Worm (Caenorhabditis elegans) whole organism, young adult: Measurements from ENCODE around the gene ceh-32.

ENCODE experiments used
- B0261.1 ChIP-seq: sonication (generic microtip); optimal IDR thresholded peaks from 2 replicates; lab custom pipeline; 2016; ENCODE audit warnings: mild to moderate bottlenecking, missing genetic modification characterization, moderate library complexity, missing compliant biosample characterization
- F10E7.11 ChIP-seq: sonication (generic microtip); optimal IDR thresholded peaks from 2 replicates; lab custom pipeline; 2017; ENCODE audit warnings: mild to moderate bottlenecking, missing genetic modification characterization, moderate library complexity, missing compliant biosample characterization
- F49E8.2 ChIP-seq: sonication (generic microtip); optimal IDR thresholded peaks from 3 replicates; lab custom pipeline; 2017; ENCODE audit warnings: missing genetic modification characterization, mild to moderate bottlenecking, missing compliant biosample characterization, antibody characterized with exemption, moderate library complexity; ENCODE audit not compliant: insufficient read depth
- F55B11.4 ChIP-seq: sonication (generic microtip); optimal IDR thresholded peaks from 2 replicates; lab custom pipeline; 2016; ENCODE audit warnings: missing compliant biosample characterization, missing genetic modification characterization, borderline replicate concordance; ENCODE audit not compliant: insufficient read depth
- F57A8.1 ChIP-seq: fragments of 200-800 bp; sonication (Bioruptor generic); optimal IDR thresholded peaks from 2 replicates; lab custom pipeline; 2018; ENCODE audit warnings: mild to moderate bottlenecking, missing genetic modification characterization, moderate library complexity, missing compliant biosample characterization
- K11D2.4 ChIP-seq: fragments of 200-800 bp; sonication (Bioruptor generic); IDR thresholded peaks from 2 replicates; pipeline ENCODE4 v1.3.6; 2022; ENCODE audit warnings: missing genetic modification reagents, missing genetic modification characterization, missing compliant biosample characterization
- Y67H2A.10 ChIP-seq: fragments of 200-800 bp; sonication (Bioruptor generic); conservative IDR thresholded peaks from 2 replicates; pipeline ENCODE4 v1.3.6; 2022; ENCODE audit warnings: missing genetic modification reagents, missing genetic modification characterization, missing compliant biosample characterization
- ZK185.1 ChIP-seq: sonication (generic microtip); optimal IDR thresholded peaks from 2 replicates; lab custom pipeline; 2016; ENCODE audit warnings: mild to moderate bottlenecking, missing genetic modification characterization, missing compliant biosample characterization; ENCODE audit not compliant: poor library complexity, severe bottlenecking
- bed-2 ChIP-seq: fragments of 200-800 bp; sonication (Bioruptor generic); IDR thresholded peaks from 2 replicates; pipeline ENCODE4 v1.3.6; 2022; ENCODE audit warnings: missing genetic modification reagents, missing genetic modification characterization, missing compliant biosample characterization
- ccch-3 ChIP-seq: fragments of 200-800 bp; sonication (Bioruptor generic); optimal IDR thresholded peaks from 2 replicates; lab custom pipeline; 2018; ENCODE audit warnings: mild to moderate bottlenecking, missing genetic modification characterization, missing compliant biosample characterization
- cebp-1 ChIP-seq, 2 experiments: fragments of 200-800 bp in 1 of 2; sonication (Bioruptor generic) in 1 of 2; sonication (generic microtip) in 1 of 2; IDR thresholded peaks in 1 of 2; optimal IDR thresholded peaks in 1 of 2; 2 replicates each; pipeline versions ENCODE4 v1.3.6 to Lab custom; 2017 to 2022; ENCODE audit warnings: missing compliant biosample characterization in 2 of 2, missing genetic modification characterization in 2 of 2, mild to moderate bottlenecking in 1 of 2, missing genetic modification reagents in 1 of 2, moderate library complexity in 1 of 2
- ceh-27 ChIP-seq: fragments of 200-800 bp; sonication (Bioruptor generic); optimal IDR thresholded peaks from 2 replicates; lab custom pipeline; 2018; ENCODE audit warnings: mild to moderate bottlenecking, missing genetic modification characterization, moderate library complexity, missing compliant biosample characterization
- ceh-58 ChIP-seq: fragments of 200-800 bp; sonication (Bioruptor generic); IDR thresholded peaks from 2 replicates; pipeline ENCODE4 v1.3.6; 2022; ENCODE audit warnings: missing genetic modification characterization, missing compliant biosample characterization
- dpff-1 ChIP-seq: sonication (generic microtip); optimal IDR thresholded peaks from 2 replicates; lab custom pipeline; 2017; ENCODE audit warnings: mild to moderate bottlenecking, missing genetic modification characterization, missing compliant biosample characterization
- dpl-1 ChIP-seq: fragments of 150-350 bp; optimal IDR thresholded peaks from 2 replicates; lab custom pipeline; 2014; ENCODE audit warnings: missing biosample characterization, missing genetic modification reagents, missing genetic modification characterization
- egl-44 ChIP-seq: fragments of 200-800 bp; sonication (Bioruptor generic); IDR thresholded peaks from 2 replicates; pipeline ENCODE4 v1.3.6; 2022; ENCODE audit warnings: missing genetic modification reagents, missing genetic modification characterization, missing compliant biosample characterization
- ekl-4 ChIP-seq: fragments of 200-800 bp; sonication (Bioruptor generic); IDR thresholded peaks from 2 replicates; pipeline ENCODE4 v1.3.6; 2022; ENCODE audit warnings: missing genetic modification reagents, missing genetic modification characterization, missing compliant biosample characterization
- fkh-3 ChIP-seq: sonication (generic microtip); optimal IDR thresholded peaks from 2 replicates; lab custom pipeline; 2016; ENCODE audit warnings: mild to moderate bottlenecking, missing genetic modification characterization, missing compliant biosample characterization
- hlh-26 ChIP-seq: fragments of 200-800 bp; sonication (Bioruptor generic); conservative IDR thresholded peaks from 2 replicates; pipeline ENCODE4 v1.3.6; 2022; ENCODE audit warnings: missing genetic modification reagents, missing genetic modification characterization, missing compliant biosample characterization
- lin-26 ChIP-seq: fragments of 200-800 bp; sonication (Bioruptor generic); IDR thresholded peaks from 2 replicates; pipeline ENCODE4 v1.3.6; 2022; ENCODE audit warnings: missing genetic modification reagents, missing genetic modification characterization, missing compliant biosample characterization
- lin-40 ChIP-seq: sonication (generic microtip); optimal IDR thresholded peaks from 2 replicates; lab custom pipeline; 2016; ENCODE audit warnings: missing genetic modification characterization, mild to moderate bottlenecking, missing compliant biosample characterization, missing genotype, missing genetic modification reagents
- madf-8 ChIP-seq: fragments of 200-800 bp; sonication (Bioruptor generic); conservative IDR thresholded peaks from 2 replicates; pipeline ENCODE4 v1.3.6; 2022; ENCODE audit warnings: missing genetic modification reagents, missing genetic modification characterization, missing compliant biosample characterization
- mel-28 ChIP-seq: sonication (generic microtip); optimal IDR thresholded peaks from 2 replicates; lab custom pipeline; 2016; ENCODE audit warnings: borderline replicate concordance, mild to moderate bottlenecking, missing genetic modification characterization, missing compliant biosample characterization
- mxl-1 ChIP-seq: sonication (generic microtip); optimal IDR thresholded peaks from 2 replicates; lab custom pipeline; 2016; ENCODE audit warnings: missing genetic modification characterization, missing compliant biosample characterization
- nhr-120 ChIP-seq: fragments of 200-800 bp; sonication (Bioruptor generic); IDR thresholded peaks from 2 replicates; pipeline ENCODE4 v1.3.6; 2022; ENCODE audit warnings: missing genetic modification characterization, missing compliant biosample characterization
- rec-8 ChIP-seq, 2 experiments: sonication (generic microtip); optimal IDR thresholded peaks; 2 replicates each; lab custom pipeline; 2016; ENCODE audit warnings: mild to moderate bottlenecking in 2 of 2, missing genetic modification characterization in 2 of 2, missing genetic modification reagents in 2 of 2, missing genotype in 2 of 2, missing biosample characterization in 1 of 2, missing compliant biosample characterization in 1 of 2, moderate library complexity in 1 of 2
- rpc-1 ChIP-seq, 2 experiments: fragments of 150-350 bp in 1 of 2; sonication (generic microtip) in 1 of 2; optimal IDR thresholded peaks; 2 replicates each; lab custom pipeline; 2014 to 2018; ENCODE audit warnings: missing biosample characterization in 1 of 2, missing genetic modification characterization in 1 of 2, missing genetic modification reagents in 1 of 2, missing genotype in 1 of 2
- snpc-1.1 ChIP-seq: sonication (generic microtip); optimal IDR thresholded peaks from 2 replicates; lab custom pipeline; 2017; ENCODE audit warnings: missing genetic modification characterization, mild to moderate bottlenecking, missing compliant biosample characterization, antibody characterized with exemption, moderate library complexity, missing genotype, missing genetic modification reagents; ENCODE audit not compliant: insufficient read depth
- somi-1 ChIP-seq: fragments of 200-800 bp; sonication (Bioruptor generic); optimal IDR thresholded peaks from 2 replicates; lab custom pipeline; 2018; ENCODE audit warnings: mild to moderate bottlenecking, missing genetic modification characterization, missing compliant biosample characterization
- tbx-9 ChIP-seq: sonication (generic microtip); optimal IDR thresholded peaks from 2 replicates; lab custom pipeline; 2016; ENCODE audit warnings: borderline replicate concordance, missing genetic modification characterization, inconsistent platforms, missing compliant biosample characterization
- tlf-1 ChIP-seq: fragments of 200-800 bp; sonication (Bioruptor generic); optimal IDR thresholded peaks from 2 replicates; lab custom pipeline; 2018; ENCODE audit warnings: mild to moderate bottlenecking, missing genetic modification characterization, missing compliant biosample characterization
- zfh-2 ChIP-seq: fragments of 200-800 bp; sonication (Bioruptor generic); conservative IDR thresholded peaks from 2 replicates; pipeline ENCODE4 v1.3.6; 2022; ENCODE audit warnings: missing genetic modification reagents, missing genetic modification characterization, missing compliant biosample characterization
- ztf-6 ChIP-seq: fragments of 200-800 bp; sonication (Bioruptor generic); IDR thresholded peaks from 2 replicates; pipeline ENCODE4 v1.3.6; 2022; ENCODE audit warnings: missing genetic modification reagents, missing genetic modification characterization, missing compliant biosample characterization

ceh-32 gene

ce11 chrV:11705399-11705798 lies at the start of gene ceh-32:
Gene ceh-32 (minus strand): TSS chrV:11705400.
- TF ChIP-seq F55B11.4 (no peak), somi-1 (GFP tag; lab: Kevin White, UChicago) (no peak), B0261.1 (tag; lab: Kevin White, UChicago) (no peak), rpc-1 (optimal IDR thresholded peaks at IDR 0.05; lab: Kevin White, UChicago) (no peak), rpc-1 (tag; optimal IDR thresholded peaks at IDR 0.05; lab: Kevin White, UChicago) (no peak), egl-44 (GFP tag; lab: Robert Waterston, UW) (no peak), lin-26 (no peak), K11D2.4 (GFP tag; lab: Robert Waterston, UW) (no peak), madf-8 (GFP tag; lab: Robert Waterston, UW) (no peak), F10E7.11 (no peak), zfh-2 (GFP tag; lab: Robert Waterston, UW) (no peak; the same call in 1 of the 2 replicates), lin-40 (tag; lab: Kevin White, UChicago) (no peak), ccch-3 (no peak), dpff-1 (no peak)

ce11 chrV:11751480-11751879 lies 46.3 kb upstream of the ceh-32 start:
- no peak for TF ChIP-seq egl-44 (GFP tag; lab: Robert Waterston, UW)
- no peak for TF ChIP-seq F55B11.4
- no peak for TF ChIP-seq mel-28

ce11 chrV:11741078-11741477 lies 35.9 kb upstream of the ceh-32 start:
- TF ChIP-seq mxl-1 (tag; lab: Kevin White, UChicago) (no peak), ekl-4 (no peak), ceh-58 (GFP tag; lab: Robert Waterston, UW) (no peak), dpl-1 (GFP tag; lab: Kevin White, UChicago) (no peak), ceh-27 (no peak), F57A8.1 (no peak), hlh-26 (no peak), nhr-120 (no peak), F49E8.2 (tag; lab: Kevin White, UChicago) (no peak), tlf-1 (no peak), bed-2 (no peak), rec-8 (tag; optimal IDR thresholded peaks at IDR 0.05; lab: Kevin White, UChicago) (no peak), F10E7.11 (no peak), B0261.1 (tag; lab: Kevin White, UChicago) (no peak), ztf-6 (GFP tag; lab: Robert Waterston, UW) (no peak), Y67H2A.10 (GFP tag; lab: Robert Waterston, UW) (no peak), cebp-1 (GFP tag; IDR thresholded peaks at IDR 0.05; lab: Robert Waterston, UW) (no peak), cebp-1 (tag; optimal IDR thresholded peaks at IDR 0.05; lab: Kevin White, UChicago) (no peak), egl-44 (GFP tag; lab: Robert Waterston, UW) (no peak), tbx-9 (no peak)

- TF ChIP-seq zfh-2 (GFP tag; lab: Robert Waterston, UW), result no peak
- TF ChIP-seq hlh-26, result no peak
- no peak for TF ChIP-seq ZK185.1 (tag; lab: Kevin White, UChicago)
- TF ChIP-seq fkh-3, result no peak
- no peak for TF ChIP-seq snpc-1.1 (tag; lab: Kevin White, UChicago)
These were observed 34.6 kb upstream of the ceh-32 start, which contains the start of gene T04F3.1 for ce11 chrV:11739820-11740219. Gene T04F3.1 (plus strand): TSS chrV:11740065.
